Fruit fly (Drosophila melanogaster) whole organism, adult: Measurements from ENCODE around the gene CG31612.
A peak's percentile ranks its signal among the peaks of the same experiment; 100 is the strongest.

Source experiments
- CG12768 ChIP-seq: fragments of 200-800 bp; sonication (Bioruptor generic); optimal IDR thresholded peaks from 2 replicates; lab custom pipeline; 2017; ENCODE audit warnings: missing biosample characterization, missing genetic modification characterization, mild to moderate bottlenecking, moderate library complexity, missing genetic modification reagents
- CG1620 ChIP-seq: fragments of 200-800 bp; sonication (Bioruptor generic); optimal IDR thresholded peaks from 2 replicates; lab custom pipeline; 2016; ENCODE audit warnings: missing biosample characterization, missing genetic modification characterization
- CG7101 ChIP-seq: fragments of 200-800 bp; sonication (Bioruptor generic); optimal IDR thresholded peaks from 2 replicates; lab custom pipeline; 2018; ENCODE audit warnings: missing biosample characterization, mild to moderate bottlenecking, missing genetic modification characterization, moderate library complexity
- Clk ChIP-seq: fragments of 200-800 bp; sonication (Bioruptor generic); optimal IDR thresholded peaks from 2 replicates; lab custom pipeline; 2017; ENCODE audit warnings: missing biosample characterization, missing genetic modification characterization
- Crg-1 ChIP-seq: fragments of 200-800 bp; sonication (Bioruptor generic); optimal IDR thresholded peaks from 2 replicates; lab custom pipeline; 2016; ENCODE audit warnings: missing biosample characterization, missing genetic modification characterization
- Hr96 ChIP-seq: fragments of 200-800 bp; sonication (Bioruptor generic); optimal IDR thresholded peaks from 2 replicates; lab custom pipeline; 2016; ENCODE audit warnings: missing biosample characterization, missing genetic modification characterization
- cic ChIP-seq: fragments of 200-800 bp; sonication (Bioruptor generic); optimal IDR thresholded peaks from 2 replicates; lab custom pipeline; 2017; ENCODE audit warnings: missing biosample characterization, mild to moderate bottlenecking, missing genetic modification characterization, moderate library complexity
- pad ChIP-seq: fragments of 200-800 bp; sonication (Bioruptor generic); optimal IDR thresholded peaks from 3 replicates; lab custom pipeline; 2017; ENCODE audit warnings: missing biosample characterization, missing genetic modification characterization, mild to moderate bottlenecking, moderate library complexity, missing genetic modification reagents

- TF ChIP-seq CG1620 (peak; percentile 51), Crg-1 (no peak), CG7101 (tag; lab: Kevin White, UChicago) (no peak), Clk (GFP tag; lab: Kevin White, UChicago) (no peak), Hr96 (GFP tag; lab: Kevin White, UChicago) (peak; percentile 24), pad (peak; percentile 20), CG12768 (no peak), cic (no peak)
These were observed 37.8 kb downstream of the CG31612 start, which contains the start of the genes step and CG1416 for dm6 chr2L:21757264-21758066.
